Fruit fly (Drosophila melanogaster): ENCODE results near the gene CG46025.

- no peak for TF ChIP-seq CG13204 (GFP tag; optimal IDR thresholded peaks at IDR 0.05)
- TF ChIP-seq CG10348 (GFP tag; IDR thresholded peaks at IDR 0.05): no peak
- no peak for TF ChIP-seq rn (GFP tag; IDR thresholded peaks at IDR 0.05)
- TF ChIP-seq CG12605 (GFP tag; IDR thresholded peaks at IDR 0.05): no peak
- no peak for TF ChIP-seq Pif1A (GFP tag; optimal IDR thresholded peaks at IDR 0.05)
- TF ChIP-seq CG8159 (tag; optimal IDR thresholded peaks at IDR 0.05): no peak
- no peak for TF ChIP-seq CG17806 (tag; optimal IDR thresholded peaks at IDR 0.05)
- no peak for TF ChIP-seq D1 (tag; optimal IDR thresholded peaks at IDR 0.05)
- TF ChIP-seq gl (tag; optimal IDR thresholded peaks at IDR 0.05): no peak
- no peak for TF ChIP-seq EcR (GFP tag; optimal IDR thresholded peaks at IDR 0.05)
- no peak for TF ChIP-seq Pif1B (GFP tag; optimal IDR thresholded peaks at IDR 0.05)
Observed at dm6 chr2L:7790081-7790447, 36.1 kb downstream of the CG46025 start.

Data from whole organism, pupa.